Worm (Caenorhabditis elegans) whole organism, mixed stage, embryonic: ENCODE data around the gene gcy-34.

Source experiments
- M03D4.4 ChIP-seq: sonication (generic microtip); optimal IDR thresholded peaks from 2 replicates; lab custom pipeline; 2017; ENCODE audit warnings: mild to moderate bottlenecking, missing genetic modification characterization, missing compliant biosample characterization
- bed-3 ChIP-seq: fragments of 200-800 bp; sonication (Bioruptor generic); optimal IDR thresholded peaks from 3 replicates; lab custom pipeline; 2018; ENCODE audit warnings: mild to moderate bottlenecking, missing genetic modification characterization, moderate library complexity, missing compliant biosample characterization
- blmp-1 ChIP-seq: fragments of 150-350 bp; optimal IDR thresholded peaks from 2 replicates; lab custom pipeline; 2014; ENCODE audit warnings: missing biosample characterization, missing genetic modification characterization
- ceh-39 ChIP-seq: fragments of 150-350 bp; optimal IDR thresholded peaks from 2 replicates; lab custom pipeline; 2014; ENCODE audit warnings: missing biosample characterization, missing genetic modification characterization
- ceh-43 ChIP-seq: fragments of 200-800 bp; sonication (Bioruptor generic); optimal IDR thresholded peaks from 2 replicates; lab custom pipeline; 2018; ENCODE audit warnings: mild to moderate bottlenecking, missing genetic modification characterization, moderate library complexity, missing compliant biosample characterization
- ceh-83 ChIP-seq: fragments of 200-800 bp; sonication (Bioruptor generic); optimal IDR thresholded peaks from 2 replicates; lab custom pipeline; 2018; ENCODE audit warnings: mild to moderate bottlenecking, missing genetic modification characterization, missing compliant biosample characterization
- ces-1 ChIP-seq: fragments of 150-350 bp; optimal IDR thresholded peaks from 2 replicates; lab custom pipeline; 2014; ENCODE audit warnings: missing biosample characterization, missing genetic modification reagents, missing genetic modification characterization
- cnd-1 ChIP-seq: fragments of 200-800 bp; sonication (Bioruptor generic); optimal IDR thresholded peaks from 2 replicates; lab custom pipeline; 2018; ENCODE audit warnings: mild to moderate bottlenecking, missing genetic modification characterization, missing compliant biosample characterization
- drap-1 ChIP-seq: fragments of 200-800 bp; sonication (Bioruptor generic); optimal IDR thresholded peaks from 3 replicates; lab custom pipeline; 2018; ENCODE audit warnings: mild to moderate bottlenecking, missing genetic modification characterization, missing compliant biosample characterization
- elt-1 ChIP-seq: sonication (generic microtip); optimal IDR thresholded peaks from 2 replicates; lab custom pipeline; 2017; ENCODE audit warnings: missing genetic modification characterization, mild to moderate bottlenecking, missing compliant biosample characterization, antibody characterized with exemption, moderate library complexity, borderline replicate concordance; ENCODE audit not compliant: insufficient read depth
- elt-3 ChIP-seq: fragments of 150-350 bp; optimal IDR thresholded peaks from 2 replicates; lab custom pipeline; 2014; ENCODE audit warnings: missing biosample characterization, missing genetic modification characterization
- flh-1 ChIP-seq: fragments of 200-800 bp; sonication (Bioruptor generic); optimal IDR thresholded peaks from 2 replicates; lab custom pipeline; 2018; ENCODE audit warnings: mild to moderate bottlenecking, missing genetic modification characterization, moderate library complexity, missing compliant biosample characterization
- ham-2 ChIP-seq: fragments of 200-800 bp; sonication (Bioruptor generic); optimal IDR thresholded peaks from 2 replicates; lab custom pipeline; 2018; ENCODE audit warnings: mild to moderate bottlenecking, missing genetic modification characterization, missing compliant biosample characterization
- hlh-1 ChIP-seq: fragments of 150-350 bp; optimal IDR thresholded peaks from 2 replicates; lab custom pipeline; 2014; ENCODE audit warnings: missing biosample characterization, missing genetic modification reagents, missing genetic modification characterization
- lin-13 ChIP-seq: fragments of 150-350 bp; optimal IDR thresholded peaks from 2 replicates; lab custom pipeline; 2014; ENCODE audit warnings: missing biosample characterization, missing genetic modification characterization
- lin-32 ChIP-seq: fragments of 200-800 bp; sonication (Bioruptor generic); optimal IDR thresholded peaks from 2 replicates; lab custom pipeline; 2018; ENCODE audit warnings: mild to moderate bottlenecking, missing genetic modification characterization, missing compliant biosample characterization
- lsy-2 ChIP-seq: fragments of 150-350 bp; optimal IDR thresholded peaks from 2 replicates; lab custom pipeline; 2014; ENCODE audit warnings: missing biosample characterization, missing genetic modification characterization
- mab-5 ChIP-seq: fragments of 150-350 bp; optimal IDR thresholded peaks from 2 replicates; lab custom pipeline; 2014; ENCODE audit warnings: missing biosample characterization, missing genetic modification characterization
- mep-1 ChIP-seq: fragments of 150-350 bp; optimal IDR thresholded peaks from 2 replicates; lab custom pipeline; 2017; ENCODE audit warnings: missing biosample characterization, missing genetic modification reagents, missing genetic modification characterization, inconsistent platforms
- mls-2 ChIP-seq: sonication (generic microtip); optimal IDR thresholded peaks from 2 replicates; lab custom pipeline; 2016; ENCODE audit warnings: mild to moderate bottlenecking, missing genetic modification characterization, moderate library complexity, missing compliant biosample characterization
- nhr-12 ChIP-seq: fragments of 150-350 bp; optimal IDR thresholded peaks from 2 replicates; lab custom pipeline; 2014; ENCODE audit warnings: missing biosample characterization, missing genetic modification characterization
- nhr-2 ChIP-seq: fragments of 150-350 bp; optimal IDR thresholded peaks from 2 replicates; lab custom pipeline; 2014; ENCODE audit warnings: missing biosample characterization, missing genetic modification characterization
- nhr-237 ChIP-seq: fragments of 150-350 bp; optimal IDR thresholded peaks from 2 replicates; lab custom pipeline; 2014; ENCODE audit warnings: missing biosample characterization, missing genetic modification characterization
- nhr-28 ChIP-seq: fragments of 150-350 bp; optimal IDR thresholded peaks from 2 replicates; lab custom pipeline; 2014; ENCODE audit warnings: missing biosample characterization, missing genetic modification characterization
- nhr-76 ChIP-seq: sonication (generic microtip); optimal IDR thresholded peaks from 2 replicates; lab custom pipeline; 2017; ENCODE audit warnings: missing biosample characterization, missing genetic modification characterization
- pha-4 ChIP-seq: fragments of 150-350 bp; optimal IDR thresholded peaks from 2 replicates; lab custom pipeline; 2018; ENCODE audit warnings: missing biosample characterization, missing genetic modification reagents, missing genetic modification characterization
- sem-2 ChIP-seq: fragments of 200-800 bp; sonication (Bioruptor generic); optimal IDR thresholded peaks from 2 replicates; lab custom pipeline; 2018; ENCODE audit warnings: mild to moderate bottlenecking, missing genetic modification characterization, missing compliant biosample characterization
- snpc-4 ChIP-seq: fragments of 150-350 bp; optimal IDR thresholded peaks from 2 replicates; lab custom pipeline; 2014; ENCODE audit warnings: missing biosample characterization, missing genetic modification characterization
- sptf-1 ChIP-seq: sonication (generic microtip); optimal IDR thresholded peaks from 2 replicates; lab custom pipeline; 2017; ENCODE audit warnings: mild to moderate bottlenecking, missing genetic modification characterization, moderate library complexity, missing compliant biosample characterization
- tbx-8 ChIP-seq: fragments of 200-800 bp; sonication (Bioruptor generic); optimal IDR thresholded peaks from 2 replicates; lab custom pipeline; 2018; ENCODE audit warnings: mild to moderate bottlenecking, missing genetic modification characterization, moderate library complexity, missing compliant biosample characterization
- unc-120 ChIP-seq: sonication (generic microtip); optimal IDR thresholded peaks from 2 replicates; lab custom pipeline; 2017; ENCODE audit warnings: missing genetic modification characterization, missing compliant biosample characterization; ENCODE audit not compliant: poor library complexity, severe bottlenecking
- unc-39 ChIP-seq: fragments of 150-350 bp; optimal IDR thresholded peaks from 2 replicates; lab custom pipeline; 2014; ENCODE audit warnings: missing biosample characterization, missing genetic modification characterization
- unc-62 ChIP-seq: fragments of 150-350 bp; optimal IDR thresholded peaks from 2 replicates; lab custom pipeline; 2014; ENCODE audit warnings: missing biosample characterization, missing genetic modification reagents, missing genetic modification characterization
- zip-8 ChIP-seq: fragments of 150-350 bp; optimal IDR thresholded peaks from 2 replicates; lab custom pipeline; 2014; ENCODE audit warnings: missing biosample characterization, missing genetic modification characterization
- ztf-11 ChIP-seq: fragments of 150-350 bp; optimal IDR thresholded peaks from 2 replicates; lab custom pipeline; 2014; ENCODE audit warnings: missing biosample characterization, missing genetic modification characterization

The gcy-34 gene

DNA sequence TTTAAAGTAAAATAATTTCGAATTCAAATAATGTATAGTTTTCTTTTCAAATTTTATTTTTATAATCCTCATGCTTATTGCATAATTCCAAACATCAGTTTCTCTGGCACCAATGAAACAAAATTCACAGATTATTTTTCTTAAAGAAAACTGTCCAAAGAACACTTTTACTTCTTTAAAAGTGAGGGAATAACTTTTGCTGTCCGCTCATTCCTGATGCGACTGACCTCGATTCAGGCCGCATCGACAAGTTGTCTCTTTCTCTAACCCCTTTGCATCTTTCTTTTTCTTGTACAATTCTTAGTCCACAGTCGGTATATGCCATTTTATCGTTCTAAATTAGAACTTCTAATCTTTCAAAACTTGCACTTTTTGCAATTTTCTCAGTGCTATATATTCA, 20.8 kb upstream of the gcy-34 start, which contains the start of gene F53F1.2:
Gene F53F1.2, plus strand, starts transcription at position 306 of the 400 bp plus-strand sequence.
- TF ChIP-seq unc-62 (GFP tag; lab: Kevin White, UChicago) = no peak
- no peak for TF ChIP-seq elt-3 (tag; lab: Kevin White, UChicago)

DNA sequence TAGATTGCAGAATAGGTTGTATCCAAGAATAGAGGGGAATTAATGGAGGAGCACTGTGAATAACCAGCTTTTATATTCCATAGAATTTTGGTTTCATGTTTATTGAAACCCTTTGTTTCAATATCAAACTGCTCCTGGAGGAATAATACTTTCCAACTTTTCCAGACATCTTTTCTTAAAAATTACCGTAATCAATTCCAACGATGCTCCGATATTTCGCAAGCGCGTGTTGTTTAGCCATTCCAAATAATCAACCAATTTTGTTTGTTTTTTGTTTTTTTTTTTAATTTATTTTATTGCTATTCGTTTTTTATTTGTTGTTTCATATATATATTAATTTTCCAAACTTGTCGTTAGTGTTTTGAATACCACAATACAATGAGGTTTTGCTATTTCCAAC, 20.3 kb upstream of the gcy-34 start, which contains the start of gene cutl-1:
Gene cutl-1, minus strand, starts transcription at position 83 of the 400 bp plus-strand sequence.
- TF ChIP-seq tbx-8 (GFP tag; lab: Kevin White, UChicago) (no peak), lsy-2 (peak; percentile 4), mab-5 (tag; lab: Kevin White, UChicago) (no peak)

DNA sequence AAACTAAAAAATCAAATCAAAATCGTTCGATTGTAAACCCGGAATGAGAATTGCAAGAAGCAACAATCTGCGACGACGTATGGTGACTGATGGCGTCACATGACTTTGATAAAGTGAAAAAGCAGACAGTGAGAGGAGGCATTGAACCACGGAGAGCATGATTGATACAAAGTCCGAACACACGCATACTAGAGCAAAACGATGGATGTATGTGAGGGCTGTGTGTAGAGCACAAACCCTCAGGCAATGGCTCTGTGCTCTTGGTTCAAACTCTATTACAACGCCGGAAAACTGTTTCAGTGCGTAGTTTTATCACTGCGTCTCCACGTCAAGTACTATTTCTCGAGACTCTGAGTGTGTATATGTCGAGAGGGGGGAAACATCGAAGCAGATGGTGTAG, 16.8 kb upstream of the gcy-34 start:
- peak; percentile 9 for TF ChIP-seq cnd-1
- no peak for TF ChIP-seq nhr-237
- TF ChIP-seq pha-4 (tag; lab: Kevin White, UChicago) = no peak
- TF ChIP-seq hlh-1 = peak; percentile 56
- TF ChIP-seq unc-62 (GFP tag; lab: Kevin White, UChicago) = peak; percentile 58
- no peak for TF ChIP-seq nhr-28 (tag; lab: Kevin White, UChicago)
- no peak for TF ChIP-seq ceh-39 (tag; lab: Kevin White, UChicago)
- peak; percentile 24 for TF ChIP-seq unc-120 (tag; lab: Kevin White, UChicago)

DNA sequence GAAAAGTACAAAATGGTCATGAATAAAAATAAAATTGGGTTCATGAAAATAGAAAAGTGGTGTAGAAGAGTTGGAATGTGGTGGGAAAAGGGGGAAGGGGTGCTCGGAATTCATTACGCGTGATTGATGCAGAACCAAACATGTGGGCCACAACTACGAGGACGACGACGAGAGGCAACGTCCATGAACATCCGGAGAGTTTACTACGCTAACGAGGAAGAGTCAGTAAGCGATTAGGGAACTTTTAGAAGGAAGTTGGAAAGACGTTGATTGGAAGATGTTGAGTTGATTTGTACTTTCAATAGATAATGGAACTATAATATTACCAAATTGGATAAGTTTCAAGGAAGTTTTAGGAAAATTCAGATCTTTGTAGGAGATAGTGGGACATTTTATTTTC, 16.0 kb upstream of the gcy-34 start:
- no peak for TF ChIP-seq lin-13 (tag; lab: Kevin White, UChicago)
- no peak for TF ChIP-seq bed-3 (GFP tag; lab: Kevin White, UChicago)
- TF ChIP-seq nhr-237 = no peak
- TF ChIP-seq blmp-1 (tag; lab: Kevin White, UChicago) = no peak
- TF ChIP-seq zip-8 (tag; lab: Kevin White, UChicago) = no peak
- TF ChIP-seq ztf-11 (tag; lab: Kevin White, UChicago) = no peak
- peak; percentile 65 for TF ChIP-seq ces-1 (GFP tag; lab: Kevin White, UChicago)
- TF ChIP-seq lsy-2 = no peak

DNA sequence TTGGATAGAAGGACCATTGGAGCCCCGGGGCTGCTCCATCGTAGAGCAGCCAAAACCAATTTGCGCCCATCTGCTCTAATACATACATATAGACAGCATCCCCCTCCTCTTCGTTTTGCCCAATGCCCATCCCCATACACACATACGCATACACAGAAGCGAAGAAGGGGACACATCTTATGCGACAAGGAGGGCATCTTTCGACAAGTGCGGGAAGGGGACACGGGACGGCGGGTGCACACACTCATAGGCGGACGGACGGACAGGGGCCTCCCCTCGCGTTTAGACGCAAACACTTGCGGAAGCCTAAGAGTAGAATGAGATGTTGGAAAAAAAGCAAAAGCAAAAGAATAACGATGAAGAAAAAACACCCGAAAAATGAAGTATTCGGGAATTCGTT, 10.7 kb upstream of the gcy-34 start:
- TF ChIP-seq cnd-1 (peak; percentile 49), blmp-1 (tag; lab: Kevin White, UChicago) (no peak), unc-39 (tag; lab: Kevin White, UChicago) (no peak), lin-13 (tag; lab: Kevin White, UChicago) (no peak), ztf-11 (tag; lab: Kevin White, UChicago) (no peak), nhr-28 (tag; lab: Kevin White, UChicago) (no peak), sem-2 (no peak), mab-5 (tag; lab: Kevin White, UChicago) (no peak), ces-1 (GFP tag; lab: Kevin White, UChicago) (peak; percentile 74), bed-3 (GFP tag; lab: Kevin White, UChicago) (no peak), mls-2 (peak; percentile 74), elt-1 (tag; lab: Kevin White, UChicago) (no peak), tbx-8 (GFP tag; lab: Kevin White, UChicago) (peak; percentile 45), hlh-1 (peak; percentile 55), zip-8 (tag; lab: Kevin White, UChicago) (no peak), nhr-2 (peak; percentile 48), ceh-39 (tag; lab: Kevin White, UChicago) (no peak), sptf-1 (tag; lab: Kevin White, UChicago) (peak; percentile 81), nhr-76 (tag; lab: Kevin White, UChicago) (no peak), nhr-237 (no peak), ham-2 (GFP tag; lab: Kevin White, UChicago) (peak; percentile 27), mep-1 (tag; lab: Kevin White, UChicago) (peak; percentile 55), elt-3 (tag; lab: Kevin White, UChicago) (no peak), M03D4.4 (tag; lab: Kevin White, UChicago) (peak; percentile 66), lin-32 (GFP tag; lab: Kevin White, UChicago) (no peak), pha-4 (tag; lab: Kevin White, UChicago) (no peak), ceh-83 (GFP tag; lab: Kevin White, UChicago) (no peak), unc-62 (GFP tag; lab: Kevin White, UChicago) (peak; percentile 15), lsy-2 (no peak), drap-1 (GFP tag; lab: Kevin White, UChicago) (peak; percentile 51), nhr-12 (tag; lab: Kevin White, UChicago) (no peak), flh-1 (GFP tag; lab: Kevin White, UChicago) (no peak), snpc-4 (tag; lab: Kevin White, UChicago) (no peak), ceh-43 (no peak), unc-120 (tag; lab: Kevin White, UChicago) (peak; percentile 66)
